Fruit fly (Drosophila melanogaster) whole organism, embryonic: ENCODE results near the gene CG17717.

ENCODE experiments used
- Ada2b ChIP-seq: fragments of 200-800 bp; sonication (Bioruptor generic); IDR thresholded peaks from 2 replicates; pipeline ENCODE4 v1.3.6; 2022; ENCODE audit warnings: missing biosample characterization, missing genetic modification characterization
- BEAF-32 ChIP-seq: fragments of 200-800 bp; sonication (Bioruptor generic); optimal IDR thresholded peaks from 3 replicates; lab custom pipeline; 2017; ENCODE audit warnings: missing biosample characterization, missing genetic modification characterization, mild to moderate bottlenecking, moderate library complexity, missing genetic modification reagents
- Blimp-1 ChIP-seq: fragments of 200-800 bp; sonication (Bioruptor generic); optimal IDR thresholded peaks from 3 replicates; lab custom pipeline; 2018; ENCODE audit warnings: missing biosample characterization, missing genetic modification characterization, mild to moderate bottlenecking, moderate library complexity, missing genetic modification reagents
- CG10366 ChIP-seq: fragments of 200-800 bp; sonication (Bioruptor generic); IDR thresholded peaks from 2 replicates; pipeline ENCODE4 v1.3.6; 2022; ENCODE audit warnings: missing biosample characterization, missing genetic modification characterization
- CG10959 ChIP-seq: fragments of 200-800 bp; sonication (Bioruptor generic); IDR thresholded peaks from 2 replicates; pipeline ENCODE4 v1.3.6; 2022; ENCODE audit warnings: missing biosample characterization, missing genetic modification characterization
- CG12219 ChIP-seq: fragments of 200-800 bp; sonication (Bioruptor generic); optimal IDR thresholded peaks from 3 replicates; lab custom pipeline; 2018; ENCODE audit warnings: missing biosample characterization, mild to moderate bottlenecking, missing genetic modification characterization
- CG13296 ChIP-seq: fragments of 200-800 bp; sonication (Bioruptor generic); optimal IDR thresholded peaks from 3 replicates; lab custom pipeline; 2018; ENCODE audit warnings: missing biosample characterization, mild to moderate bottlenecking, missing genetic modification characterization
- CG14014 ChIP-seq: fragments of 200-800 bp; sonication (Bioruptor generic); IDR thresholded peaks from 2 replicates; pipeline ENCODE4 v1.3.6; 2022; ENCODE audit warnings: missing biosample characterization, missing genetic modification characterization
- CG1529 ChIP-seq: fragments of 200-800 bp; sonication (Bioruptor generic); optimal IDR thresholded peaks from 3 replicates; lab custom pipeline; 2018; ENCODE audit warnings: missing biosample characterization, missing genetic modification characterization
- CG18764 ChIP-seq: fragments of 200-800 bp; sonication (Bioruptor generic); optimal IDR thresholded peaks from 3 replicates; lab custom pipeline; 2016; ENCODE audit warnings: missing biosample characterization, missing genetic modification characterization
- CG2120 ChIP-seq: fragments of 200-800 bp; sonication (Bioruptor generic); optimal IDR thresholded peaks from 3 replicates; lab custom pipeline; 2016; ENCODE audit warnings: missing biosample characterization, missing genetic modification characterization
- CG3281 ChIP-seq: fragments of 200-800 bp; sonication (Bioruptor generic); optimal IDR thresholded peaks from 3 replicates; lab custom pipeline; 2017; ENCODE audit warnings: missing biosample characterization, mild to moderate bottlenecking, missing genetic modification characterization
- CG34422 ChIP-seq: fragments of 200-800 bp; sonication (Bioruptor generic); IDR thresholded peaks from 3 replicates; pipeline ENCODE4 v1.3.6; 2022; ENCODE audit warnings: missing biosample characterization, missing genetic modification characterization
- CG4404 ChIP-seq: fragments of 200-800 bp; sonication (Bioruptor generic); IDR thresholded peaks from 2 replicates; pipeline ENCODE4 v1.3.6; 2022; ENCODE audit warnings: missing biosample characterization, missing genetic modification characterization
- CG4617 ChIP-seq: fragments of 200-800 bp; sonication (Bioruptor generic); optimal IDR thresholded peaks from 3 replicates; lab custom pipeline; 2016; ENCODE audit warnings: missing biosample characterization, missing genetic modification characterization, borderline replicate concordance
- CG4820 ChIP-seq: fragments of 200-800 bp; sonication (Bioruptor generic); optimal IDR thresholded peaks from 3 replicates; lab custom pipeline; 2016; ENCODE audit warnings: missing biosample characterization, missing genetic modification characterization
- CG7928 ChIP-seq: fragments of 200-800 bp; sonication (Bioruptor generic); optimal IDR thresholded peaks from 2 replicates; lab custom pipeline; 2017; ENCODE audit warnings: missing biosample characterization, mild to moderate bottlenecking, missing genetic modification characterization
- CG8765 ChIP-seq: fragments of 200-800 bp; sonication (Bioruptor generic); IDR thresholded peaks from 2 replicates; pipeline ENCODE4 v1.3.6; 2022; ENCODE audit warnings: missing biosample characterization, missing genetic modification characterization
- CG9797 ChIP-seq: fragments of 200-800 bp; sonication (Bioruptor generic); optimal IDR thresholded peaks from 3 replicates; lab custom pipeline; 2018; ENCODE audit warnings: missing biosample characterization, mild to moderate bottlenecking, missing genetic modification characterization
- Dbx ChIP-seq: fragments of 200-800 bp; sonication (Bioruptor generic); IDR thresholded peaks from 3 replicates; pipeline ENCODE4 v1.3.6; 2022; ENCODE audit warnings: missing biosample characterization, missing genetic modification characterization
- Deaf1 ChIP-seq: fragments of 200-800 bp; optimal IDR thresholded peaks from 3 replicates; lab custom pipeline; 2019; ENCODE audit warnings: missing biosample characterization, mild to moderate bottlenecking, missing genetic modification characterization, moderate library complexity
- Dek ChIP-seq: fragments of 200-800 bp; sonication (Bioruptor generic); optimal IDR thresholded peaks from 3 replicates; lab custom pipeline; 2019; ENCODE audit warnings: missing biosample characterization, mild to moderate bottlenecking, missing genetic modification characterization, moderate library complexity
- Dip2 ChIP-seq: fragments of 200-800 bp; sonication (Bioruptor generic); IDR thresholded peaks from 2 replicates; pipeline ENCODE4 v1.3.6; 2022; ENCODE audit warnings: missing biosample characterization, missing genetic modification characterization
- Dip3 ChIP-seq: fragments of 200-800 bp; sonication (Bioruptor generic); optimal IDR thresholded peaks from 3 replicates; lab custom pipeline; 2016; ENCODE audit warnings: missing biosample characterization, missing genetic modification characterization
- Gsc ChIP-seq: fragments of 200-800 bp; sonication (Bioruptor generic); IDR thresholded peaks from 2 replicates; pipeline ENCODE4 v1.3.6; 2022; ENCODE audit warnings: missing biosample characterization, missing genetic modification characterization
- H2.0 ChIP-seq: fragments of 200-800 bp; sonication (Bioruptor generic); IDR thresholded peaks from 2 replicates; pipeline ENCODE4 v1.3.6; 2022; ENCODE audit warnings: missing biosample characterization, missing genetic modification characterization
- Kr ChIP-seq: fragments of 200-800 bp; sonication (Bioruptor generic); optimal IDR thresholded peaks from 2 replicates; lab custom pipeline; 2017; ENCODE audit warnings: missing biosample characterization, mild to moderate bottlenecking, missing genetic modification characterization
- Sin3A ChIP-seq: fragments of >200 bp; optimal IDR thresholded peaks from 2 replicates; lab custom pipeline; 2018
- Sox102F ChIP-seq: fragments of 200-800 bp; sonication (Bioruptor generic); optimal IDR thresholded peaks from 2 replicates; lab custom pipeline; 2018; ENCODE audit warnings: missing biosample characterization, mild to moderate bottlenecking, missing genetic modification characterization, moderate library complexity
- Vsx1 ChIP-seq: fragments of 200-800 bp; sonication (Bioruptor generic); optimal IDR thresholded peaks from 2 replicates; lab custom pipeline; 2017; ENCODE audit warnings: missing biosample characterization, mild to moderate bottlenecking, missing genetic modification characterization, missing genetic modification reagents
- abd-A ChIP-seq: fragments of 200-800 bp; sonication (Bioruptor generic); optimal IDR thresholded peaks from 3 replicates; lab custom pipeline; 2019; ENCODE audit warnings: missing biosample characterization, mild to moderate bottlenecking, missing genetic modification characterization, moderate library complexity
- chinmo ChIP-seq: fragments of 200-800 bp; sonication (Bioruptor generic); IDR thresholded peaks from 4 replicates; pipeline ENCODE4 v1.3.6; 2022; ENCODE audit warnings: missing biosample characterization, missing genetic modification characterization; ENCODE audit not compliant: partially characterized antibody
- crp ChIP-seq, 2 experiments: fragments of 200-800 bp; sonication (Bioruptor generic); optimal IDR thresholded peaks; 2 replicates in 1 of 2; 3 replicates in 1 of 2; lab custom pipeline; 2017; ENCODE audit warnings: missing biosample characterization in 2 of 2, missing genetic modification characterization in 2 of 2, mild to moderate bottlenecking in 1 of 2, moderate library complexity in 1 of 2
- da ChIP-seq: fragments of 200-800 bp; sonication (Bioruptor generic); optimal IDR thresholded peaks from 2 replicates; lab custom pipeline; 2016; ENCODE audit warnings: missing biosample characterization, missing genetic modification characterization
- danr ChIP-seq: fragments of 200-800 bp; sonication (Bioruptor generic); IDR thresholded peaks from 2 replicates; pipeline ENCODE4 v1.3.6; 2022; ENCODE audit warnings: missing biosample characterization, missing genetic modification characterization
- dimm ChIP-seq: fragments of 200-800 bp; sonication (Bioruptor generic); IDR thresholded peaks from 2 replicates; pipeline ENCODE4 v1.3.6; 2022; ENCODE audit warnings: missing biosample characterization, missing genetic modification characterization
- dm ChIP-seq: fragments of 200-800 bp; sonication (Bioruptor generic); optimal IDR thresholded peaks from 3 replicates; lab custom pipeline; 2016; ENCODE audit warnings: missing biosample characterization, missing genetic modification characterization
- dmrt11E ChIP-seq: fragments of 200-800 bp; sonication (Bioruptor generic); optimal IDR thresholded peaks from 3 replicates; lab custom pipeline; 2018; ENCODE audit warnings: missing biosample characterization, mild to moderate bottlenecking, missing genetic modification characterization, moderate library complexity
- fd96Cb ChIP-seq: fragments of 200-800 bp; sonication (Bioruptor generic); optimal IDR thresholded peaks from 2 replicates; lab custom pipeline; 2018; ENCODE audit warnings: missing biosample characterization, mild to moderate bottlenecking, missing genetic modification characterization, moderate library complexity
- gt ChIP-seq: fragments of 200-800 bp; sonication (Bioruptor generic); IDR thresholded peaks from 2 replicates; pipeline ENCODE4 v1.3.6; 2022; ENCODE audit warnings: missing biosample characterization, missing genetic modification characterization
- hbn ChIP-seq: fragments of 200-800 bp; sonication (Bioruptor generic); IDR thresholded peaks from 2 replicates; pipeline ENCODE4 v1.3.6; 2022; ENCODE audit warnings: missing biosample characterization, missing genetic modification characterization; ENCODE audit not compliant: partially characterized antibody
- insv ChIP-seq, 2 experiments: fragments of 200-800 bp; sonication (Bioruptor generic); optimal IDR thresholded peaks; 3 replicates each; lab custom pipeline; 2016 to 2018; ENCODE audit warnings: missing biosample characterization in 2 of 2, missing genetic modification characterization in 2 of 2
- jigr1 ChIP-seq: fragments of 200-800 bp; sonication (Bioruptor generic); IDR thresholded peaks from 3 replicates; pipeline ENCODE4 v1.3.6; 2022; ENCODE audit warnings: missing biosample characterization, missing genetic modification characterization
- kah ChIP-seq: fragments of 200-800 bp; sonication (Bioruptor generic); optimal IDR thresholded peaks from 2 replicates; lab custom pipeline; 2018; ENCODE audit warnings: missing biosample characterization, mild to moderate bottlenecking, missing genetic modification characterization
- lmd ChIP-seq: fragments of 200-800 bp; sonication (Bioruptor generic); IDR thresholded peaks from 2 replicates; pipeline ENCODE4 v1.3.6; 2022; ENCODE audit warnings: missing biosample characterization, missing genetic modification characterization
- nau ChIP-seq: fragments of 200-800 bp; sonication (Bioruptor generic); optimal IDR thresholded peaks from 3 replicates; lab custom pipeline; 2017; ENCODE audit warnings: missing biosample characterization, mild to moderate bottlenecking, missing genetic modification characterization, missing genetic modification reagents
- repo ChIP-seq: fragments of 200-800 bp; sonication (Bioruptor generic); optimal IDR thresholded peaks from 2 replicates; lab custom pipeline; 2016; ENCODE audit warnings: missing biosample characterization, missing genetic modification characterization
- ro ChIP-seq: fragments of 200-800 bp; sonication (Bioruptor generic); IDR thresholded peaks from 2 replicates; pipeline ENCODE4 v1.3.6; 2022; ENCODE audit warnings: missing biosample characterization, missing genetic modification characterization
- scrt ChIP-seq: fragments of 200-800 bp; sonication (Bioruptor generic); optimal IDR thresholded peaks from 2 replicates; lab custom pipeline; 2018; ENCODE audit warnings: missing biosample characterization, mild to moderate bottlenecking, missing genetic modification characterization, moderate library complexity
- shn ChIP-seq: fragments of 200-800 bp; sonication (Bioruptor generic); optimal IDR thresholded peaks from 3 replicates; lab custom pipeline; 2016; ENCODE audit warnings: missing biosample characterization, missing genetic modification characterization
- vfl ChIP-seq: fragments of 200-800 bp; sonication (Bioruptor generic); optimal IDR thresholded peaks from 2 replicates; lab custom pipeline; 2016; ENCODE audit warnings: missing biosample characterization, missing genetic modification characterization
- zfh2 ChIP-seq: fragments of 200-800 bp; sonication (Bioruptor generic); optimal IDR thresholded peaks from 2 replicates; lab custom pipeline; 2016; ENCODE audit warnings: missing biosample characterization, missing genetic modification characterization

Gene CG17717

DNA sequence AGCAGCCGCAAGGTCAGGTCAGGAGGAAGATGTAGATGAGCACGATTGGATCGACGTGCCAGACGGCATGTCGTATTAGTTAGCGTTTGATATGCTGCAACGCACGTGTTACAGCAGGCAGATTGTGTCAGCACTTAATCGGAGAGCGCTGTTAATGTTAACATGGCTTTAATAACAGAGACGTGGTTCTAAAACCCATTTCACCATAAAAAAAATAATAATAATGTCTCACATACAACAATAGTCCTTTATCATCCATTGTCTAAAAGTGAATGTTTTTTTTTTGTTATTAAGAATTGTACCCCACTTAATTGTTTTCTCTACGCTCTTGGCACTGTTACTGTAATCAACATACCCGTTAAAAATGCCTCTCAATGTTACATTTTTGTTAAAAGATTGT is 10.1 kb downstream of the CG17717 start (continued):
- TF ChIP-seq Sox102F: no peak
- TF ChIP-seq gt (GFP tag; lab: Robert Waterston, UW): peak; percentile 90
- peak; percentile 98 for TF ChIP-seq Dbx (GFP tag; lab: Robert Waterston, UW)
- TF ChIP-seq CG3281 (GFP tag; lab: Kevin White, UChicago): peak; percentile 88
- TF ChIP-seq crp (GFP tag; optimal IDR thresholded peaks at IDR 0.05; lab: Kevin White, UChicago): no peak
- TF ChIP-seq Kr (GFP tag; lab: Kevin White, UChicago): no peak
- TF ChIP-seq danr (GFP tag; lab: Robert Waterston, UW): peak; percentile 95
- TF ChIP-seq CG2120 (GFP tag; lab: Kevin White, UChicago): no peak
- TF ChIP-seq Ada2b: peak; percentile 98
- TF ChIP-seq CG18764: peak; percentile 83
- TF ChIP-seq lmd (GFP tag; lab: Robert Waterston, UW): peak; percentile 52; the same call in 1 of the 2 replicates
- TF ChIP-seq Dip3: peak; percentile 95
- peak; percentile 76 for TF ChIP-seq Blimp-1 (GFP tag; lab: Kevin White, UChicago)
- TF ChIP-seq dm (GFP tag; lab: Kevin White, UChicago): no peak
- peak; percentile 83 for TF ChIP-seq scrt (GFP tag; lab: Kevin White, UChicago)
- TF ChIP-seq nau: peak; percentile 81
- TF ChIP-seq CG8765: peak; percentile 96
- TF ChIP-seq kah: peak; percentile 19
- peak; percentile 90 for TF ChIP-seq fd96Cb (tag; lab: Kevin White, UChicago)
- TF ChIP-seq CG12219 (GFP tag; lab: Kevin White, UChicago): peak; percentile 64
- peak; percentile 34 for TF ChIP-seq BEAF-32 (GFP tag; lab: Kevin White, UChicago)
- TF ChIP-seq CG34422: peak; percentile 99
- no peak for TF ChIP-seq H2.0 (GFP tag; lab: Robert Waterston, UW)
- TF ChIP-seq Vsx1 (GFP tag; lab: Kevin White, UChicago): no peak
- TF ChIP-seq vfl (GFP tag; lab: Kevin White, UChicago): no peak
- TF ChIP-seq CG4617 (GFP tag; lab: Kevin White, UChicago): peak; percentile 29
- TF ChIP-seq repo (GFP tag; lab: Kevin White, UChicago): peak; percentile 78
- TF ChIP-seq jigr1 (GFP tag; lab: Robert Waterston, UW): peak; percentile 96
- no peak for TF ChIP-seq abd-A (tag; lab: Kevin White, UChicago)
- TF ChIP-seq CG1529: no peak
- peak; percentile 94 for TF ChIP-seq dimm (GFP tag; lab: Robert Waterston, UW)
- peak; percentile 90 for TF ChIP-seq CG4404 (GFP tag; lab: Robert Waterston, UW)
- TF ChIP-seq shn (GFP tag; lab: Kevin White, UChicago): no peak
- TF ChIP-seq CG9797: peak; percentile 1
- TF ChIP-seq CG7928: peak; percentile 56
- peak; percentile 80 for TF ChIP-seq CG13296
- TF ChIP-seq CG10366: no peak
- TF ChIP-seq dmrt11E (tag; lab: Kevin White, UChicago): no peak
- no peak for TF ChIP-seq Sin3A (lab: Kevin White, UChicago)
- TF ChIP-seq chinmo: no peak
- no peak for TF ChIP-seq zfh2 (GFP tag; lab: Kevin White, UChicago)
- TF ChIP-seq Dip2 (GFP tag; lab: Robert Waterston, UW): peak; percentile 59; the same call in 1 of the 2 replicates
- no peak for TF ChIP-seq hbn (GFP tag; lab: Robert Waterston, UW)
- peak; percentile 75 for TF ChIP-seq CG10959 (GFP tag; lab: Robert Waterston, UW)
- peak; percentile 87 for TF ChIP-seq CG4820 (GFP tag; lab: Kevin White, UChicago)
- peak; percentile 82 for TF ChIP-seq Gsc (GFP tag; lab: Robert Waterston, UW)
- peak; percentile 31 for TF ChIP-seq Deaf1 (tag; lab: Kevin White, UChicago)
- TF ChIP-seq insv (GFP tag; optimal IDR thresholded peaks at IDR 0.05; lab: Kevin White, UChicago): no peak
- TF ChIP-seq da (GFP tag; lab: Kevin White, UChicago): no peak
- TF ChIP-seq CG14014 (GFP tag; lab: Robert Waterston, UW): peak; percentile 98
- TF ChIP-seq ro: peak; percentile 96
- no peak for TF ChIP-seq Dek (tag; lab: Kevin White, UChicago)
